Fruit fly (Drosophila melanogaster) whole organism, embryonic: ENCODE data around the gene CG7333.

ENCODE experiments used
- Adf1 ChIP-seq: fragments of 200-800 bp; sonication (Bioruptor generic); IDR thresholded peaks from 2 replicates; pipeline ENCODE4 v1.3.6; 2022; ENCODE audit warnings: missing biosample characterization, missing genetic modification characterization
- Atf-2 ChIP-seq: fragments of 200-800 bp; sonication (Bioruptor generic); optimal IDR thresholded peaks from 2 replicates; lab custom pipeline; 2016; ENCODE audit warnings: missing biosample characterization, missing genetic modification characterization
- Bteb2 ChIP-seq: fragments of 200-800 bp; sonication (Bioruptor generic); optimal IDR thresholded peaks from 2 replicates; lab custom pipeline; 2016; ENCODE audit warnings: missing biosample characterization, missing genetic modification characterization
- CG11085 ChIP-seq: fragments of 200-800 bp; sonication (Bioruptor generic); IDR thresholded peaks from 2 replicates; pipeline ENCODE4 v1.3.6; 2022; ENCODE audit warnings: missing biosample characterization, missing genetic modification characterization
- CG11093 ChIP-seq: fragments of 200-800 bp; sonication (Bioruptor generic); IDR thresholded peaks from 3 replicates; pipeline ENCODE4 v1.3.6; 2022; ENCODE audit warnings: missing biosample characterization, missing genetic modification characterization
- CG11695 ChIP-seq: fragments of 200-800 bp; sonication (Bioruptor generic); IDR thresholded peaks from 3 replicates; pipeline ENCODE4 v1.3.6; 2022; ENCODE audit warnings: missing biosample characterization, missing genetic modification characterization
- CG14014 ChIP-seq: fragments of 200-800 bp; sonication (Bioruptor generic); IDR thresholded peaks from 2 replicates; pipeline ENCODE4 v1.3.6; 2022; ENCODE audit warnings: missing biosample characterization, missing genetic modification characterization
- CG15479 ChIP-seq: fragments of 200-800 bp; sonication (Bioruptor generic); optimal IDR thresholded peaks from 3 replicates; lab custom pipeline; 2019; ENCODE audit warnings: missing biosample characterization, mild to moderate bottlenecking, missing genetic modification characterization, moderate library complexity
- CG17186 ChIP-seq: fragments of 200-800 bp; sonication (Bioruptor generic); optimal IDR thresholded peaks from 3 replicates; lab custom pipeline; 2017; ENCODE audit warnings: missing biosample characterization, missing genetic modification reagents, missing genetic modification characterization
- CG1792 ChIP-seq: fragments of 200-800 bp; sonication (Bioruptor generic); optimal IDR thresholded peaks from 2 replicates; lab custom pipeline; 2016; ENCODE audit warnings: missing biosample characterization, missing genetic modification characterization
- CG32767 ChIP-seq: fragments of 200-800 bp; sonication (Bioruptor generic); IDR thresholded peaks from 2 replicates; pipeline ENCODE4 v1.3.6; 2022; ENCODE audit warnings: missing biosample characterization, missing genetic modification characterization
- CG4360 ChIP-seq: fragments of 200-800 bp; sonication (Bioruptor generic); IDR thresholded peaks from 2 replicates; pipeline ENCODE4 v1.3.6; 2022; ENCODE audit warnings: missing biosample characterization, missing genetic modification characterization
- CG4730 ChIP-seq: fragments of 200-800 bp; sonication (Bioruptor generic); IDR thresholded peaks from 2 replicates; pipeline ENCODE4 v1.3.6; 2022; ENCODE audit warnings: missing biosample characterization, missing genetic modification characterization
- CG6175 ChIP-seq: fragments of 200-800 bp; sonication (Bioruptor generic); IDR thresholded peaks from 3 replicates; pipeline ENCODE4 v1.3.6; 2022; ENCODE audit warnings: missing biosample characterization, missing genetic modification characterization
- CG8281 ChIP-seq: fragments of 200-800 bp; sonication (Bioruptor generic); optimal IDR thresholded peaks from 2 replicates; lab custom pipeline; 2018; ENCODE audit warnings: missing biosample characterization, mild to moderate bottlenecking, missing genetic modification characterization, moderate library complexity
- CG9609 ChIP-seq: fragments of 200-800 bp; sonication (Bioruptor generic); optimal IDR thresholded peaks from 3 replicates; lab custom pipeline; 2016; ENCODE audit warnings: missing biosample characterization, missing genetic modification characterization
- Dad ChIP-seq: fragments of 200-800 bp; sonication (Bioruptor generic); optimal IDR thresholded peaks from 3 replicates; lab custom pipeline; 2016; ENCODE audit warnings: missing biosample characterization, missing genetic modification characterization
- Eip74EF ChIP-seq, 2 experiments: fragments of 200-800 bp in 1 of 2; fragments of >200 bp in 1 of 2; sonication (Bioruptor generic) in 1 of 2; optimal IDR thresholded peaks; 2 replicates each; lab custom pipeline; 2017 to 2019; ENCODE audit warnings: missing biosample characterization in 2 of 2, missing genetic modification characterization in 2 of 2, mild to moderate bottlenecking in 1 of 2, moderate library complexity in 1 of 2
- Elba2 ChIP-seq: fragments of 200-800 bp; sonication (Bioruptor generic); optimal IDR thresholded peaks from 3 replicates; lab custom pipeline; 2016; ENCODE audit warnings: missing biosample characterization, missing genetic modification characterization
- HLH3B ChIP-seq: fragments of 200-800 bp; sonication (Bioruptor generic); IDR thresholded peaks from 2 replicates; pipeline ENCODE4 v1.3.6; 2022; ENCODE audit warnings: missing biosample characterization, missing genetic modification characterization
- Hr3 ChIP-seq: fragments of 200-800 bp; sonication (Bioruptor generic); optimal IDR thresholded peaks from 3 replicates; lab custom pipeline; 2016; ENCODE audit warnings: missing biosample characterization, missing genetic modification characterization
- Hr39 ChIP-seq: fragments of >200 bp; optimal IDR thresholded peaks from 2 replicates; lab custom pipeline; 2017
- Hsf ChIP-seq: fragments of 200-800 bp; sonication (Bioruptor generic); optimal IDR thresholded peaks from 3 replicates; lab custom pipeline; 2016; ENCODE audit warnings: missing biosample characterization, missing genetic modification characterization
- Jarid2 ChIP-seq: fragments of 200-800 bp; sonication (Bioruptor generic); optimal IDR thresholded peaks from 3 replicates; lab custom pipeline; 2017; ENCODE audit warnings: mild to moderate bottlenecking, missing biosample characterization, missing genetic modification reagents, missing genetic modification characterization
- MTF-1 ChIP-seq: fragments of 200-800 bp; sonication (Bioruptor generic); optimal IDR thresholded peaks from 2 replicates; lab custom pipeline; 2018; ENCODE audit warnings: missing biosample characterization, mild to moderate bottlenecking, missing genetic modification characterization, borderline replicate concordance
- Mad ChIP-seq: fragments of 200-800 bp; sonication (Bioruptor generic); optimal IDR thresholded peaks from 2 replicates; lab custom pipeline; 2016; ENCODE audit warnings: missing biosample characterization, missing genetic modification characterization
- NK7.1 ChIP-seq: fragments of 200-800 bp; sonication (Bioruptor generic); optimal IDR thresholded peaks from 3 replicates; lab custom pipeline; 2016; ENCODE audit warnings: missing biosample characterization, missing genetic modification characterization
- NfI ChIP-seq: fragments of 200-800 bp; sonication (Bioruptor generic); optimal IDR thresholded peaks from 3 replicates; lab custom pipeline; 2018; ENCODE audit warnings: missing biosample characterization, mild to moderate bottlenecking, missing genetic modification characterization, moderate library complexity
- Stat92E ChIP-seq, 3 experiments: fragments of >200 bp in 2 of 3; fragments of 200-800 bp in 1 of 3; sonication (Bioruptor generic) in 1 of 3; optimal IDR thresholded peaks; 2 replicates each; lab custom pipeline; 2017 to 2019; ENCODE audit warnings: missing biosample characterization in 3 of 3, missing genetic modification characterization in 3 of 3, mild to moderate bottlenecking in 1 of 3, moderate library complexity in 1 of 3
- Trl ChIP-seq, 3 experiments: fragments of >200 bp in 2 of 3; fragments of 200-800 bp in 1 of 3; sonication (Bioruptor generic) in 1 of 3; optimal IDR thresholded peaks; 2 replicates in 1 of 3; 3 replicates in 2 of 3; lab custom pipeline; 2016 to 2017; ENCODE audit warnings: missing biosample characterization in 1 of 3, missing genetic modification characterization in 1 of 3
- cg ChIP-seq: fragments of 200-800 bp; sonication (Bioruptor generic); optimal IDR thresholded peaks from 3 replicates; lab custom pipeline; 2019; ENCODE audit warnings: missing biosample characterization, mild to moderate bottlenecking, missing genetic modification characterization, moderate library complexity
- da ChIP-seq: fragments of 200-800 bp; sonication (Bioruptor generic); optimal IDR thresholded peaks from 2 replicates; lab custom pipeline; 2016; ENCODE audit warnings: missing biosample characterization, missing genetic modification characterization
- dm ChIP-seq: fragments of 200-800 bp; sonication (Bioruptor generic); optimal IDR thresholded peaks from 3 replicates; lab custom pipeline; 2016; ENCODE audit warnings: missing biosample characterization, missing genetic modification characterization
- ftz-f1 ChIP-seq: fragments of 200-800 bp; sonication (Bioruptor generic); optimal IDR thresholded peaks from 2 replicates; lab custom pipeline; 2016; ENCODE audit warnings: missing biosample characterization, missing genetic modification characterization
- gem ChIP-seq: fragments of 200-800 bp; sonication (Bioruptor generic); optimal IDR thresholded peaks from 2 replicates; lab custom pipeline; 2019; ENCODE audit warnings: missing biosample characterization, mild to moderate bottlenecking, missing genetic modification characterization, moderate library complexity
- hbn ChIP-seq: fragments of 200-800 bp; sonication (Bioruptor generic); IDR thresholded peaks from 2 replicates; pipeline ENCODE4 v1.3.6; 2022; ENCODE audit warnings: missing biosample characterization, missing genetic modification characterization; ENCODE audit not compliant: partially characterized antibody
- klu ChIP-seq: fragments of 200-800 bp; sonication (Bioruptor generic); IDR thresholded peaks from 2 replicates; pipeline ENCODE4 v1.3.6; 2022; ENCODE audit warnings: missing biosample characterization, missing genetic modification characterization
- nom ChIP-seq: fragments of 200-800 bp; sonication (Bioruptor generic); optimal IDR thresholded peaks from 2 replicates; lab custom pipeline; 2017; ENCODE audit warnings: missing biosample characterization, missing genetic modification characterization, mild to moderate bottlenecking, moderate library complexity, missing genetic modification reagents
- otp ChIP-seq: fragments of 200-800 bp; sonication (Bioruptor generic); IDR thresholded peaks from 3 replicates; pipeline ENCODE4, ENCODE4 v1.3.6; 2022; ENCODE audit warnings: missing biosample characterization, missing genetic modification characterization
- pfk ChIP-seq: fragments of 200-800 bp; sonication (Bioruptor generic); optimal IDR thresholded peaks from 2 replicates; lab custom pipeline; 2018; ENCODE audit warnings: missing biosample characterization, mild to moderate bottlenecking, missing genetic modification characterization, moderate library complexity
- phol ChIP-seq: fragments of 200-800 bp; sonication (Bioruptor generic); optimal IDR thresholded peaks from 3 replicates; lab custom pipeline; 2018; ENCODE audit warnings: missing biosample characterization, mild to moderate bottlenecking, missing genetic modification characterization, moderate library complexity
- repo ChIP-seq: fragments of 200-800 bp; sonication (Bioruptor generic); optimal IDR thresholded peaks from 2 replicates; lab custom pipeline; 2016; ENCODE audit warnings: missing biosample characterization, missing genetic modification characterization
- sens ChIP-seq: fragments of 200-800 bp; sonication (Bioruptor generic); peaks from one replicate; lab custom pipeline; 2016; ENCODE audit warnings: missing biosample characterization, missing genetic modification characterization
- sima ChIP-seq: fragments of 200-800 bp; sonication (Bioruptor generic); optimal IDR thresholded peaks from 2 replicates; lab custom pipeline; 2016; ENCODE audit warnings: missing biosample characterization, missing genetic modification characterization
- stwl ChIP-seq: fragments of 200-800 bp; sonication (Bioruptor generic); optimal IDR thresholded peaks from 3 replicates; lab custom pipeline; 2018; ENCODE audit warnings: missing biosample characterization, mild to moderate bottlenecking, missing genetic modification characterization, moderate library complexity
- tap ChIP-seq: fragments of 200-800 bp; optimal IDR thresholded peaks from 3 replicates; lab custom pipeline; 2019; ENCODE audit warnings: missing biosample characterization, mild to moderate bottlenecking, missing genetic modification characterization, moderate library complexity
- tll ChIP-seq, 2 experiments: fragments of 200-800 bp in 1 of 2; fragments of >200 bp in 1 of 2; sonication (Bioruptor generic) in 1 of 2; optimal IDR thresholded peaks; 2 replicates each; lab custom pipeline; 2017 to 2019; ENCODE audit warnings: missing biosample characterization in 2 of 2, missing genetic modification characterization in 2 of 2, mild to moderate bottlenecking in 1 of 2, moderate library complexity in 1 of 2
- twi ChIP-seq: fragments of 200-800 bp; optimal IDR thresholded peaks from 2 replicates; lab custom pipeline; 2019; ENCODE audit warnings: missing biosample characterization, mild to moderate bottlenecking, missing genetic modification characterization, moderate library complexity
- tx ChIP-seq: fragments of 200-800 bp; sonication (Bioruptor generic); optimal IDR thresholded peaks from 2 replicates; lab custom pipeline; 2016; ENCODE audit warnings: missing biosample characterization, missing genetic modification characterization
- vvl ChIP-seq: fragments of 200-800 bp; sonication (Bioruptor generic); IDR thresholded peaks from 2 replicates; pipeline ENCODE4 v1.3.6; 2022; ENCODE audit warnings: missing biosample characterization, missing genetic modification characterization
- wek ChIP-seq: fragments of 200-800 bp; sonication (Bioruptor generic); optimal IDR thresholded peaks from 3 replicates; lab custom pipeline; 2018; ENCODE audit warnings: missing biosample characterization, mild to moderate bottlenecking, missing genetic modification characterization, moderate library complexity

Gene CG7333

DNA sequence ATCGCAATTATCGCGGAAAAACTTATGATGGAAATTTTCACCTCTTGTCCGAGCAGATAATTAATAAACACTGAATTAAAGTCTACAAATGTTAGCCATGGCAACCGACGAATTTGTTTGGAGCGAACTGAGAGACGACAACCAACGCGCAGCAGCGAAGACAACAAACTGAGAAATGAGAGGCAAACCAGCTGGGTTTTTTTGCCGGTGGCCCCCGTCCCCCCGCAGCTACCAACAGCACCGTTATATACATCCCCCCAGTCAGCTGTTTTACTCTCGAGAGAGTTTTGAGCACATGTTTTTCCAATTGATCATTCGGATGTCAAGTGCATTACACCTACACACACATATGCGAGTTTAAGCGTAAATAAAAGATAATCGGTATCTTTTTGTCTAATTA lies 40.6 kb downstream of the CG7333 start (continued):
- TF ChIP-seq wek (GFP tag; lab: Kevin White, UChicago) = no peak
- TF ChIP-seq da (GFP tag; lab: Kevin White, UChicago) = no peak
- TF ChIP-seq gem (tag; lab: Kevin White, UChicago) = no peak
- peak; percentile 26; the same call in 1 of the 2 replicates for TF ChIP-seq vvl
- no peak for TF ChIP-seq CG4730 (GFP tag; lab: Robert Waterston, UW)
- no peak for TF ChIP-seq Hr3
- peak; percentile 17; the same call in 1 of the 3 replicates for TF ChIP-seq CG11695 (GFP tag; lab: Robert Waterston, UW)
- TF ChIP-seq otp (GFP tag; lab: Robert Waterston, UW) = 0 out of 3 replicates have a peak, but pooled peaks have one; percentile 42
- TF ChIP-seq CG11093 (GFP tag; lab: Robert Waterston, UW) = no peak
- TF ChIP-seq repo (GFP tag; lab: Kevin White, UChicago) = no peak
- TF ChIP-seq CG17186 (GFP tag; lab: Kevin White, UChicago) = no peak
- TF ChIP-seq sima (GFP tag; lab: Kevin White, UChicago) = no peak
- TF ChIP-seq dm (GFP tag; lab: Kevin White, UChicago) = no peak
- TF ChIP-seq tll (GFP tag; optimal IDR thresholded peaks at IDR 0.05; lab: Kevin White, UChicago) = no peak
- TF ChIP-seq Bteb2 (GFP tag; lab: Kevin White, UChicago) = no peak
- no peak for TF ChIP-seq tx (GFP tag; lab: Kevin White, UChicago)
- TF ChIP-seq sens (GFP tag; lab: Kevin White, UChicago) = no peak
- 0 out of 2 replicates have a peak, but pooled peaks have one; percentile 45 for TF ChIP-seq hbn (GFP tag; lab: Robert Waterston, UW)
- no peak for TF ChIP-seq Stat92E (GFP tag; optimal IDR thresholded peaks at IDR 0.05; lab: Kevin White, UChicago)
- TF ChIP-seq CG6175 = no peak
- TF ChIP-seq stwl (tag; lab: Kevin White, UChicago) = no peak
- no peak for TF ChIP-seq Dad
- peak; percentile 66 for TF ChIP-seq cg
- TF ChIP-seq tap = peak; percentile 4
- no peak for TF ChIP-seq klu (GFP tag; lab: Robert Waterston, UW)
- TF ChIP-seq ftz-f1 = peak; percentile 50
- TF ChIP-seq Eip74EF (GFP tag; optimal IDR thresholded peaks at IDR 0.05; lab: Kevin White, UChicago) = no peak
- no peak for TF ChIP-seq CG32767 (GFP tag; lab: Robert Waterston, UW)
- TF ChIP-seq Hsf (GFP tag; lab: Kevin White, UChicago) = no peak
- TF ChIP-seq MTF-1 = peak; percentile 39
- TF ChIP-seq CG4360 (GFP tag; lab: Robert Waterston, UW) = no peak
- 0 out of 2 replicates have a peak, but pooled peaks have one; percentile 4 for TF ChIP-seq CG14014 (GFP tag; lab: Robert Waterston, UW)
- TF ChIP-seq Elba2 (GFP tag; lab: Kevin White, UChicago) = no peak
- no peak for TF ChIP-seq NfI
- no peak for TF ChIP-seq CG9609 (GFP tag; lab: Kevin White, UChicago)
- no peak for TF ChIP-seq Atf-2 (GFP tag; lab: Kevin White, UChicago)
- TF ChIP-seq HLH3B (GFP tag; lab: Robert Waterston, UW) = no peak
- TF ChIP-seq Hr39 = no peak
- TF ChIP-seq Jarid2 (GFP tag; lab: Kevin White, UChicago) = peak; percentile 62
- TF ChIP-seq nom (GFP tag; lab: Kevin White, UChicago) = peak; percentile 59
- TF ChIP-seq CG8281 = no peak
- no peak for TF ChIP-seq phol (tag; lab: Kevin White, UChicago)
- peak; percentile 13 for TF ChIP-seq twi (tag; lab: Kevin White, UChicago)
- no peak for TF ChIP-seq Mad
- peak; percentile 25; the same call in 1 of the 2 replicates for TF ChIP-seq Adf1 (GFP tag; lab: Robert Waterston, UW)
- no peak for TF ChIP-seq CG15479 (GFP tag; lab: Kevin White, UChicago)
- no peak for TF ChIP-seq CG11085 (GFP tag; lab: Robert Waterston, UW)
- peak; percentile 55 to 79 for TF ChIP-seq Trl (optimal IDR thresholded peaks at IDR 0.05; lab: Kevin White, UChicago)
- TF ChIP-seq Trl (GFP tag; optimal IDR thresholded peaks at IDR 0.05; lab: Kevin White, UChicago) = no peak
- TF ChIP-seq NK7.1 (GFP tag; lab: Kevin White, UChicago) = no peak
- TF ChIP-seq CG1792 (GFP tag; lab: Kevin White, UChicago) = no peak
- no peak for TF ChIP-seq pfk (GFP tag; lab: Kevin White, UChicago)
